Fruit fly (Drosophila melanogaster) whole organism, wandering third instar larva: Measurements from ENCODE around the gene sloth1.
A peak's percentile ranks its signal among the peaks of the same experiment; 100 is the strongest.

ENCODE experiments used
- Abd-B ChIP-seq: fragments of >200 bp; optimal IDR thresholded peaks from 2 replicates; lab custom pipeline; 2017; ENCODE audit warnings: missing biosample characterization, missing genetic modification characterization
- CG32264 ChIP-seq: fragments of 200-800 bp; sonication (Bioruptor generic); optimal IDR thresholded peaks from 2 replicates; lab custom pipeline; 2016; ENCODE audit warnings: missing biosample characterization, missing genetic modification characterization
- CG9705 ChIP-seq: fragments of 200-800 bp; sonication (Bioruptor generic); optimal IDR thresholded peaks from 2 replicates; lab custom pipeline; 2018; ENCODE audit warnings: missing biosample characterization, mild to moderate bottlenecking, missing genetic modification characterization
- CrebA ChIP-seq: fragments of 200-800 bp; sonication (Bioruptor generic); optimal IDR thresholded peaks from 2 replicates; lab custom pipeline; 2016; ENCODE audit warnings: missing biosample characterization, mild to moderate bottlenecking, missing genetic modification characterization, borderline replicate concordance
- Dfd ChIP-seq: fragments of >200 bp; optimal IDR thresholded peaks from 2 replicates; lab custom pipeline; 2017; ENCODE audit warnings: missing biosample characterization, missing genetic modification characterization
- Dif ChIP-seq: fragments of 200-275, 200-300 bp; sonication (Bioruptor generic); optimal IDR thresholded peaks from 2 replicates; lab custom pipeline; 2018; ENCODE audit warnings: missing biosample characterization, missing genetic modification characterization; ENCODE audit not compliant: partially characterized antibody
- GATAd ChIP-seq: sonication (Bioruptor generic); optimal IDR thresholded peaks from 2 replicates; lab custom pipeline; 2016; ENCODE audit warnings: missing biosample characterization, missing genetic modification characterization
- HLH106 ChIP-seq: fragments of 200-800 bp; optimal IDR thresholded peaks from 3 replicates; lab custom pipeline; 2019; ENCODE audit warnings: missing biosample characterization, mild to moderate bottlenecking, missing genetic modification characterization, moderate library complexity
- Hnf4 ChIP-seq: fragments of 200-800 bp; sonication (Bioruptor generic); optimal IDR thresholded peaks from 2 replicates; lab custom pipeline; 2016; ENCODE audit warnings: missing biosample characterization, mild to moderate bottlenecking, missing genetic modification characterization
- Hr78 ChIP-seq: fragments of >200 bp; optimal IDR thresholded peaks from 2 replicates; lab custom pipeline; 2017; ENCODE audit warnings: missing biosample characterization, missing genetic modification characterization
- Hr83 ChIP-seq: fragments of 200-300 bp; sonication (Bioruptor generic); optimal IDR thresholded peaks from 2 replicates; lab custom pipeline; 2016; ENCODE audit warnings: missing biosample characterization, mild to moderate bottlenecking, missing genetic modification characterization, moderate library complexity; ENCODE audit not compliant: poor library complexity, severe bottlenecking
- Jra ChIP-seq: sonication (Bioruptor generic); optimal IDR thresholded peaks from 2 replicates; lab custom pipeline; 2016; ENCODE audit warnings: missing biosample characterization, missing genetic modification characterization
- Mio ChIP-seq: sonication (Bioruptor generic); optimal IDR thresholded peaks from 2 replicates; lab custom pipeline; 2016; ENCODE audit warnings: missing biosample characterization, missing genetic modification characterization
- Myc ChIP-seq: fragments of >200 bp; optimal IDR thresholded peaks from 2 replicates; lab custom pipeline; 2017
- N ChIP-seq: fragments of >200 bp; optimal IDR thresholded peaks from 2 replicates; lab custom pipeline; 2018; ENCODE audit warnings: missing biosample characterization, missing external identifiers, missing genetic modification characterization
- OdsH ChIP-seq: fragments of 200-800 bp; sonication (Bioruptor generic); optimal IDR thresholded peaks from 2 replicates; lab custom pipeline; 2016; ENCODE audit warnings: missing biosample characterization, mild to moderate bottlenecking, missing genetic modification characterization
- Rel ChIP-seq, 2 experiments: fragments of 200-800 bp; sonication (Bioruptor generic) in 1 of 2; optimal IDR thresholded peaks; 2 replicates in 1 of 2; 3 replicates in 1 of 2; lab custom pipeline; 2016 to 2019; ENCODE audit warnings: mild to moderate bottlenecking in 2 of 2, missing biosample characterization in 2 of 2, missing genetic modification characterization in 2 of 2, moderate library complexity in 1 of 2
- Sp1 ChIP-seq: fragments of 200-800 bp; sonication (Bioruptor generic); optimal IDR thresholded peaks from 3 replicates; lab custom pipeline; 2019; ENCODE audit warnings: missing biosample characterization, mild to moderate bottlenecking, missing genetic modification characterization, moderate library complexity
- Vsx2 ChIP-seq: fragments of 200-300, 225-300 bp; sonication (Bioruptor generic); optimal IDR thresholded peaks from 2 replicates; lab custom pipeline; 2018; ENCODE audit warnings: missing biosample characterization, missing genetic modification characterization; ENCODE audit not compliant: partially characterized antibody
- br ChIP-seq: fragments of 200-800 bp; sonication (Bioruptor generic); optimal IDR thresholded peaks from 2 replicates; lab custom pipeline; 2016; ENCODE audit warnings: missing biosample characterization, missing genetic modification characterization
- brk ChIP-seq: fragments of 200-800 bp; sonication (Bioruptor generic); optimal IDR thresholded peaks from 2 replicates; lab custom pipeline; 2016; ENCODE audit warnings: missing biosample characterization, mild to moderate bottlenecking, missing genetic modification characterization
- dl ChIP-seq, 2 experiments: fragments of 175-275, 200-275 bp in 1 of 2; fragments of 200-275 bp in 1 of 2; sonication (Bioruptor generic); optimal IDR thresholded peaks; lab custom pipeline; 2018; ENCODE audit warnings: mild to moderate bottlenecking in 2 of 2, missing biosample characterization in 2 of 2, missing genetic modification characterization in 2 of 2, moderate library complexity in 2 of 2; ENCODE audit not compliant: partially characterized antibody in 2 of 2, insufficient read depth in 1 of 2
- dmrt93B ChIP-seq: fragments of 200-800 bp; sonication (Bioruptor generic); optimal IDR thresholded peaks from 2 replicates; lab custom pipeline; 2018; ENCODE audit warnings: missing biosample characterization, mild to moderate bottlenecking, missing genetic modification characterization
- dsf ChIP-seq: sonication (Bioruptor generic); optimal IDR thresholded peaks from 2 replicates; lab custom pipeline; 2016; ENCODE audit warnings: missing biosample characterization, missing genetic modification characterization, borderline replicate concordance
- ey ChIP-seq: fragments of 200-800 bp; sonication (Bioruptor generic); optimal IDR thresholded peaks from 2 replicates; lab custom pipeline; 2016; ENCODE audit warnings: missing biosample characterization, missing genetic modification characterization
- foxo ChIP-seq, 2 experiments: fragments of 200-800 bp; sonication (Bioruptor generic); optimal IDR thresholded peaks; 2 replicates in 1 of 2; 3 replicates in 1 of 2; lab custom pipeline; 2016 to 2017; ENCODE audit warnings: missing biosample characterization in 2 of 2, missing genetic modification characterization in 2 of 2
- fru ChIP-seq: fragments of 200-800 bp; sonication (Bioruptor generic); optimal IDR thresholded peaks from 3 replicates; lab custom pipeline; 2016; ENCODE audit warnings: missing biosample characterization, mild to moderate bottlenecking, missing genetic modification characterization
- h ChIP-seq: fragments of 200-800 bp; sonication (Bioruptor generic); optimal IDR thresholded peaks from 3 replicates; lab custom pipeline; 2016; ENCODE audit warnings: missing biosample characterization, mild to moderate bottlenecking, missing genetic modification characterization
- jim ChIP-seq: fragments of 175-275, 200-325 bp; sonication (Bioruptor generic); optimal IDR thresholded peaks from 2 replicates; lab custom pipeline; 2016; ENCODE audit warnings: missing biosample characterization, mild to moderate bottlenecking, missing genetic modification characterization
- lola ChIP-seq: fragments of >200 bp; optimal IDR thresholded peaks from 2 replicates; lab custom pipeline; 2017; ENCODE audit warnings: missing biosample characterization, missing genetic modification characterization
- pan ChIP-seq: fragments of >200 bp; optimal IDR thresholded peaks from 2 replicates; lab custom pipeline; 2017
- psq ChIP-seq: fragments of 200-800 bp; sonication (Bioruptor generic); optimal IDR thresholded peaks from 3 replicates; lab custom pipeline; 2017; ENCODE audit warnings: missing biosample characterization, mild to moderate bottlenecking, missing genetic modification characterization, moderate library complexity
- rgr ChIP-seq: fragments of 200-800 bp; sonication (Bioruptor generic); optimal IDR thresholded peaks from 3 replicates; lab custom pipeline; 2016; ENCODE audit warnings: missing biosample characterization, mild to moderate bottlenecking, missing genetic modification characterization
- sage ChIP-seq: fragments of 200-800 bp; sonication (Bioruptor generic); optimal IDR thresholded peaks from 2 replicates; lab custom pipeline; 2016; ENCODE audit warnings: missing biosample characterization, mild to moderate bottlenecking, missing genetic modification characterization
- sv ChIP-seq: fragments of 200-800 bp; sonication (Bioruptor generic); optimal IDR thresholded peaks from 3 replicates; lab custom pipeline; 2016; ENCODE audit warnings: missing biosample characterization, missing genetic modification characterization
- tai ChIP-seq: sonication (Bioruptor generic); optimal IDR thresholded peaks from 2 replicates; lab custom pipeline; 2016; ENCODE audit warnings: missing biosample characterization, missing genetic modification characterization
- usp ChIP-seq: fragments of >200 bp; optimal IDR thresholded peaks from 2 replicates; lab custom pipeline; 2017; ENCODE audit warnings: missing biosample characterization, missing genetic modification characterization
- woc ChIP-seq: sonication (Bioruptor generic); optimal IDR thresholded peaks from 2 replicates; lab custom pipeline; 2016; ENCODE audit warnings: missing biosample characterization, mild to moderate bottlenecking, missing genetic modification characterization

Gene sloth1

DNA sequence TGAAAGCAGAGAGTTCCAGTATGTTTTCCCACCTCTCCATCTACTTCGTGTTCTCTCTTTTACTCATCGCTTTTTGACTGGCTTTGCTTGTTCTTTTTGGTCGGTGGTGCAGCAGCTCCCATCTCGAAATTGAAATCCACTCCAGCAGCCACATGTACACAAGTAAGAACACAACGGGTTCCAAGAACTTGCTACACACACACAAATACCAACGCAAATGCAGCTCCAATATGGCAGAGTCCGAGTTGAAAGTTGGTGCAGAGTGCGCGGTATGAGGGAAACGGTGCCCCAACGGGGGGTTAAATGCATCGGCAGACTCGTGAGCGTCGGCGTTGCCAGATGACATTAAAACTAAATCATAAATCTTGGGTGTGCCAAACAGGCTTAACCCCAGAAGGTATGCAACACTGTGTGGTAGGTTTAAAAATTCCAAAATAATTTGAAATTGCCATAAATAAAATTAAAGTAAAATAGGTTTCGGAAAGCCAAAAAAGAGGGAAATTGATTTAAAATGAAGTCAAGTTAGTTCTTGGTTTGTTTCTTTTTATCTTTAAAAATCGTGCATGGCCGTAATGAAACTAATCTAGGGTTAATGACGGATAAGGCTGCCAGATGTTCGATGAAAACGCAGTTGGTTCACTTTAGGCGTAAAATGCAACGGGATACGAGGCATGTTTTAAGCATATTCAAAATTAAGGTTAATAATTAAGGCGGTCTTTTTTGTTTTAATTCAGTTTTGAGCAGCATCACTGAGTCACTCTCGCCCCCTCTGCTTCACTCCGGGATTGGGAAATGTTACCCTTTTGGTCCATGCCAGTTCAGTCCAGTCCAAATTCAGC lies 13.3 kb upstream of the sloth1 start:
- TF ChIP-seq woc (GFP tag; lab: Kevin White, UChicago) (peak; percentile 73), Vsx2 (GFP tag; lab: Kevin White, UChicago) (no peak), Jra (GFP tag; lab: Kevin White, UChicago) (no peak), OdsH (GFP tag; lab: Kevin White, UChicago) (peak; percentile 66), Rel (GFP tag; optimal IDR thresholded peaks at IDR 0.05; lab: Kevin White, UChicago) (no peak), Rel (tag; optimal IDR thresholded peaks at IDR 0.05; lab: Kevin White, UChicago) (peak; percentile 4), HLH106 (peak; percentile 88), br (GFP tag; lab: Kevin White, UChicago) (peak; percentile 65), rgr (GFP tag; lab: Kevin White, UChicago) (peak; percentile 77), foxo (GFP tag; optimal IDR thresholded peaks at IDR 0.05; lab: Kevin White, UChicago) (peak in 1 of 2 experiments; percentile 74), ey (GFP tag; lab: Kevin White, UChicago) (peak; percentile 76), psq (peak; percentile 75), dsf (GFP tag; lab: Kevin White, UChicago) (no peak), pan (lab: Kevin White, UChicago) (no peak), dl (GFP tag; optimal IDR thresholded peaks at IDR 0.05; lab: Kevin White, UChicago; ENCODE audit: insufficient read depth in 1 of 2, partially characterized antibody in 2 of 2) (peak in 1 of 2 experiments; percentile 51), CG9705 (GFP tag; lab: Kevin White, UChicago) (peak; percentile 69), CG32264 (GFP tag; lab: Kevin White, UChicago) (peak; percentile 34), Sp1 (GFP tag; lab: Kevin White, UChicago) (peak; percentile 83), usp (no peak), Hnf4 (peak; percentile 53), Hr83 (GFP tag; lab: Kevin White, UChicago) (peak; percentile 18), dmrt93B (GFP tag; lab: Kevin White, UChicago) (peak; percentile 79), h (GFP tag; lab: Kevin White, UChicago) (peak; percentile 80), fru (GFP tag; lab: Kevin White, UChicago) (peak; percentile 79), brk (GFP tag; lab: Kevin White, UChicago) (peak; percentile 33)

DNA sequence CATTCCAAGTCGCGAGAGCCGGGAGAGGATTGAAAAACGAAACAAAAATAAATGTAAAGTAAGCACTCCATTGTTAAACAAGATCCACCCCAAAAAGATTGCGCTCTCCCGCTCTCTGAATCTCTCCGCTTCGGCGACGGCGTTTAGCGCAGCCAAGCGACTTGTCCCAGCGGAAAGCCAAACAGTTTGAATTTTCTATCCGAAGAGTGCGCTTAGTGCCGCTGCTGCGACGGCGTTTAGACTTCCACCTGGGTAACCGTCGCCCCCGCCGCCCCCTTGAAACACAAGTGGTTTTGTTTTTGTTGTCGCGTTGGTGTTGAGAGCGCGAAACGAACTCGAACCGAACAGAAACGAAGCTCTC lies 12.7 kb upstream of the sloth1 start, which contains the start of gene Inx2:
Gene Inx2, plus strand, starts transcription at position 181 of the 361 bp plus-strand sequence.
- TF ChIP-seq h (GFP tag; lab: Kevin White, UChicago): peak; percentile 54
- peak; percentile 31 for TF ChIP-seq rgr (GFP tag; lab: Kevin White, UChicago)
- peak; percentile 22 for TF ChIP-seq Sp1 (GFP tag; lab: Kevin White, UChicago)
- TF ChIP-seq brk (GFP tag; lab: Kevin White, UChicago): no peak
- no peak for TF ChIP-seq usp
- peak; percentile 70 for TF ChIP-seq Hr83 (GFP tag; lab: Kevin White, UChicago)
- no peak for TF ChIP-seq Hr78
- no peak for TF ChIP-seq lola
- TF ChIP-seq psq: no peak
- no peak for TF ChIP-seq CG9705 (GFP tag; lab: Kevin White, UChicago)
- TF ChIP-seq Vsx2 (GFP tag; lab: Kevin White, UChicago): peak; percentile 83
- no peak for TF ChIP-seq HLH106
- no peak for TF ChIP-seq sv (GFP tag; lab: Kevin White, UChicago)
- TF ChIP-seq jim (GFP tag; lab: Kevin White, UChicago): peak; percentile 62
- TF ChIP-seq N (GFP tag; lab: Kevin White, UChicago): no peak
- no peak for TF ChIP-seq sage (GFP tag; lab: Kevin White, UChicago)
- TF ChIP-seq br (GFP tag; lab: Kevin White, UChicago): no peak
- no peak for TF ChIP-seq GATAd
- peak; percentile 70 for TF ChIP-seq Dif (GFP tag; lab: Kevin White, UChicago)
- TF ChIP-seq ey (GFP tag; lab: Kevin White, UChicago): no peak
- TF ChIP-seq Abd-B (GFP tag; lab: Kevin White, UChicago): no peak
- peak; percentile 74 for TF ChIP-seq Rel (GFP tag; optimal IDR thresholded peaks at IDR 0.05; lab: Kevin White, UChicago)
- TF ChIP-seq Rel (tag; optimal IDR thresholded peaks at IDR 0.05; lab: Kevin White, UChicago): peak; percentile 70
- peak; percentile 78 for TF ChIP-seq Hnf4
- TF ChIP-seq fru (GFP tag; lab: Kevin White, UChicago): peak; percentile 26
- TF ChIP-seq Mio (GFP tag; lab: Kevin White, UChicago): no peak
- TF ChIP-seq Jra (GFP tag; lab: Kevin White, UChicago): peak; percentile 58
- no peak for TF ChIP-seq dmrt93B (GFP tag; lab: Kevin White, UChicago)
- TF ChIP-seq CG32264 (GFP tag; lab: Kevin White, UChicago): no peak
- peak; percentile 8 for TF ChIP-seq OdsH (GFP tag; lab: Kevin White, UChicago)
- TF ChIP-seq pan (lab: Kevin White, UChicago): no peak
- no peak for TF ChIP-seq Myc (lab: Kevin White, UChicago)
- TF ChIP-seq foxo (GFP tag; optimal IDR thresholded peaks at IDR 0.05; lab: Kevin White, UChicago): no peak
- TF ChIP-seq dl (GFP tag; optimal IDR thresholded peaks at IDR 0.05; lab: Kevin White, UChicago; ENCODE audit: insufficient read depth in 1 of 2, partially characterized antibody in 2 of 2): peak; percentile 45 to 63
- no peak for TF ChIP-seq tai (GFP tag; lab: Kevin White, UChicago)
- no peak for TF ChIP-seq dsf (GFP tag; lab: Kevin White, UChicago)
- TF ChIP-seq woc (GFP tag; lab: Kevin White, UChicago): no peak
- TF ChIP-seq Dfd (GFP tag; lab: Kevin White, UChicago): no peak
- peak; percentile 46 for TF ChIP-seq CrebA (GFP tag; lab: Kevin White, UChicago)
- TF ChIP-seq, all 38 proteins: peak for 14
